Worm (Caenorhabditis elegans) whole organism, L2 larva: ENCODE results near the gene hpd-1.
A peak's percentile ranks its signal among the peaks of the same experiment; 100 is the strongest.

Experiments
- aly-2 ChIP-seq: fragments of 150-350 bp; optimal IDR thresholded peaks from 2 replicates; lab custom pipeline; 2014; ENCODE audit warnings: missing biosample characterization, missing genetic modification characterization
- ama-1 ChIP-seq: fragments of 150-350 bp; optimal IDR thresholded peaks from 2 replicates; lab custom pipeline; 2018; ENCODE audit warnings: inconsistent platforms
- egl-27 ChIP-seq: sonication (generic microtip); optimal IDR thresholded peaks from 3 replicates; lab custom pipeline; 2017; ENCODE audit warnings: missing biosample characterization, missing genetic modification reagents, missing genetic modification characterization
- fos-1 ChIP-seq: fragments of 150-350 bp; optimal IDR thresholded peaks from 2 replicates; lab custom pipeline; 2014; ENCODE audit warnings: missing biosample characterization, missing genetic modification characterization
- nhr-10 ChIP-seq: sonication (generic microtip); optimal IDR thresholded peaks from 2 replicates; lab custom pipeline; 2017; ENCODE audit warnings: missing biosample characterization, missing genetic modification characterization
- nhr-11 ChIP-seq: fragments of 150-350 bp; optimal IDR thresholded peaks from 2 replicates; lab custom pipeline; 2014; ENCODE audit warnings: missing biosample characterization, missing genetic modification characterization
- nhr-25 ChIP-seq: fragments of 150-350 bp; sonication (generic microtip); optimal IDR thresholded peaks from 3 replicates; lab custom pipeline; 2014; ENCODE audit warnings: missing biosample characterization, missing genetic modification characterization
- peb-1 ChIP-seq: fragments of 150-350 bp; optimal IDR thresholded peaks from 2 replicates; lab custom pipeline; 2014; ENCODE audit warnings: missing biosample characterization, missing genetic modification characterization
- skn-1 ChIP-seq: sonication (generic microtip); optimal IDR thresholded peaks from 2 replicates; lab custom pipeline; 2017; ENCODE audit warnings: missing biosample characterization, missing genetic modification characterization
- snpc-4 ChIP-seq: fragments of 150-350 bp; optimal IDR thresholded peaks from 2 replicates; lab custom pipeline; 2014; ENCODE audit warnings: missing biosample characterization, missing genetic modification characterization

DNA sequence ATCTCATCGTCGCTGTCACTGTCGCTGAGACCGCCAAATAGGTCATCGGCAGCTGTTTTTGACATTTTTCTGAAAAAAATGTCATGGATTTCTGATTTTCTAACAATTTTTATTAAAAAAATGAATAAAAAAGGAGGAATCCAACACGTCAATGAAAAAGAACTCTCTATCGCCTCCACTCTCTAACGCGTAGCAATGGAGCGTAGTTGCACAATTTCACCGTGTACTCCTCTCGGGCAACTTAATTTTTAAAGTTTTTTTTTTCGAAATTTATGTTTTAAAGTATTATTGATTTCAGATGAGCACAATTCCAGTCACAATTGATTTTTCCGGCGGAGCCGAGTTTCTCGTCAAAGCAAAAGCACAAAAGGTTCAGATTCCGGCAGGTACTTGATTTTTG, 30.1 kb upstream of the hpd-1 start, which contains the start of the genes taf-11.3 and urm-1:
- TF ChIP-seq aly-2 (no peak), peb-1 (no peak), nhr-25 (tag; lab: Kevin White, UChicago) (peak; percentile 71), ama-1 (lab: Kevin White, UChicago) (no peak), nhr-11 (tag; lab: Kevin White, UChicago) (no peak), egl-27 (tag; lab: Kevin White, UChicago) (no peak), fos-1 (tag; lab: Kevin White, UChicago) (peak; percentile 61), snpc-4 (tag; lab: Kevin White, UChicago) (peak; percentile 78), skn-1 (no peak), nhr-10 (tag; lab: Kevin White, UChicago) (no peak)
